Fruit fly (Drosophila melanogaster) whole organism, wandering third instar larva: ENCODE data around the gene BigH1.

ENCODE experiments used
- CG32264 ChIP-seq: fragments of 200-800 bp; sonication (Bioruptor generic); optimal IDR thresholded peaks from 2 replicates; lab custom pipeline; 2016; ENCODE audit warnings: missing biosample characterization, missing genetic modification characterization
- CG9705 ChIP-seq: fragments of 200-800 bp; sonication (Bioruptor generic); optimal IDR thresholded peaks from 2 replicates; lab custom pipeline; 2018; ENCODE audit warnings: missing biosample characterization, mild to moderate bottlenecking, missing genetic modification characterization
- CrebA ChIP-seq: fragments of 200-800 bp; sonication (Bioruptor generic); optimal IDR thresholded peaks from 2 replicates; lab custom pipeline; 2016; ENCODE audit warnings: missing biosample characterization, mild to moderate bottlenecking, missing genetic modification characterization, borderline replicate concordance
- Dfd ChIP-seq: fragments of >200 bp; optimal IDR thresholded peaks from 2 replicates; lab custom pipeline; 2017; ENCODE audit warnings: missing biosample characterization, missing genetic modification characterization
- GATAd ChIP-seq: sonication (Bioruptor generic); optimal IDR thresholded peaks from 2 replicates; lab custom pipeline; 2016; ENCODE audit warnings: missing biosample characterization, missing genetic modification characterization
- HLH106 ChIP-seq: fragments of 200-800 bp; optimal IDR thresholded peaks from 3 replicates; lab custom pipeline; 2019; ENCODE audit warnings: missing biosample characterization, mild to moderate bottlenecking, missing genetic modification characterization, moderate library complexity
- Hnf4 ChIP-seq: fragments of 200-800 bp; sonication (Bioruptor generic); optimal IDR thresholded peaks from 2 replicates; lab custom pipeline; 2016; ENCODE audit warnings: missing biosample characterization, mild to moderate bottlenecking, missing genetic modification characterization
- Hr78 ChIP-seq: fragments of >200 bp; optimal IDR thresholded peaks from 2 replicates; lab custom pipeline; 2017; ENCODE audit warnings: missing biosample characterization, missing genetic modification characterization
- Hr83 ChIP-seq: fragments of 200-300 bp; sonication (Bioruptor generic); optimal IDR thresholded peaks from 2 replicates; lab custom pipeline; 2016; ENCODE audit warnings: missing biosample characterization, mild to moderate bottlenecking, missing genetic modification characterization, moderate library complexity; ENCODE audit not compliant: poor library complexity, severe bottlenecking
- Myc ChIP-seq: fragments of >200 bp; optimal IDR thresholded peaks from 2 replicates; lab custom pipeline; 2017
- OdsH ChIP-seq: fragments of 200-800 bp; sonication (Bioruptor generic); optimal IDR thresholded peaks from 2 replicates; lab custom pipeline; 2016; ENCODE audit warnings: missing biosample characterization, mild to moderate bottlenecking, missing genetic modification characterization
- Rel ChIP-seq, 2 experiments: fragments of 200-800 bp; sonication (Bioruptor generic) in 1 of 2; optimal IDR thresholded peaks; 2 replicates in 1 of 2; 3 replicates in 1 of 2; lab custom pipeline; 2016 to 2019; ENCODE audit warnings: mild to moderate bottlenecking in 2 of 2, missing biosample characterization in 2 of 2, missing genetic modification characterization in 2 of 2, moderate library complexity in 1 of 2
- Sp1 ChIP-seq: fragments of 200-800 bp; sonication (Bioruptor generic); optimal IDR thresholded peaks from 3 replicates; lab custom pipeline; 2019; ENCODE audit warnings: missing biosample characterization, mild to moderate bottlenecking, missing genetic modification characterization, moderate library complexity
- br ChIP-seq: fragments of 200-800 bp; sonication (Bioruptor generic); optimal IDR thresholded peaks from 2 replicates; lab custom pipeline; 2016; ENCODE audit warnings: missing biosample characterization, missing genetic modification characterization
- brk ChIP-seq: fragments of 200-800 bp; sonication (Bioruptor generic); optimal IDR thresholded peaks from 2 replicates; lab custom pipeline; 2016; ENCODE audit warnings: missing biosample characterization, mild to moderate bottlenecking, missing genetic modification characterization
- dl ChIP-seq, 2 experiments: fragments of 175-275, 200-275 bp in 1 of 2; fragments of 200-275 bp in 1 of 2; sonication (Bioruptor generic); optimal IDR thresholded peaks; lab custom pipeline; 2018; ENCODE audit warnings: mild to moderate bottlenecking in 2 of 2, missing biosample characterization in 2 of 2, missing genetic modification characterization in 2 of 2, moderate library complexity in 2 of 2; ENCODE audit not compliant: partially characterized antibody in 2 of 2, insufficient read depth in 1 of 2
- dmrt93B ChIP-seq: fragments of 200-800 bp; sonication (Bioruptor generic); optimal IDR thresholded peaks from 2 replicates; lab custom pipeline; 2018; ENCODE audit warnings: missing biosample characterization, mild to moderate bottlenecking, missing genetic modification characterization
- ey ChIP-seq: fragments of 200-800 bp; sonication (Bioruptor generic); optimal IDR thresholded peaks from 2 replicates; lab custom pipeline; 2016; ENCODE audit warnings: missing biosample characterization, missing genetic modification characterization
- foxo ChIP-seq, 2 experiments: fragments of 200-800 bp; sonication (Bioruptor generic); optimal IDR thresholded peaks; 2 replicates in 1 of 2; 3 replicates in 1 of 2; lab custom pipeline; 2016 to 2017; ENCODE audit warnings: missing biosample characterization in 2 of 2, missing genetic modification characterization in 2 of 2
- fru ChIP-seq: fragments of 200-800 bp; sonication (Bioruptor generic); optimal IDR thresholded peaks from 3 replicates; lab custom pipeline; 2016; ENCODE audit warnings: missing biosample characterization, mild to moderate bottlenecking, missing genetic modification characterization
- pan ChIP-seq: fragments of >200 bp; optimal IDR thresholded peaks from 2 replicates; lab custom pipeline; 2017
- psq ChIP-seq: fragments of 200-800 bp; sonication (Bioruptor generic); optimal IDR thresholded peaks from 3 replicates; lab custom pipeline; 2017; ENCODE audit warnings: missing biosample characterization, mild to moderate bottlenecking, missing genetic modification characterization, moderate library complexity
- rgr ChIP-seq: fragments of 200-800 bp; sonication (Bioruptor generic); optimal IDR thresholded peaks from 3 replicates; lab custom pipeline; 2016; ENCODE audit warnings: missing biosample characterization, mild to moderate bottlenecking, missing genetic modification characterization
- sv ChIP-seq: fragments of 200-800 bp; sonication (Bioruptor generic); optimal IDR thresholded peaks from 3 replicates; lab custom pipeline; 2016; ENCODE audit warnings: missing biosample characterization, missing genetic modification characterization
- tai ChIP-seq: sonication (Bioruptor generic); optimal IDR thresholded peaks from 2 replicates; lab custom pipeline; 2016; ENCODE audit warnings: missing biosample characterization, missing genetic modification characterization
- usp ChIP-seq: fragments of >200 bp; optimal IDR thresholded peaks from 2 replicates; lab custom pipeline; 2017; ENCODE audit warnings: missing biosample characterization, missing genetic modification characterization
- woc ChIP-seq: sonication (Bioruptor generic); optimal IDR thresholded peaks from 2 replicates; lab custom pipeline; 2016; ENCODE audit warnings: missing biosample characterization, mild to moderate bottlenecking, missing genetic modification characterization

Gene BigH1

dm6 chr3R:14649307-14650239, 13.7 kb upstream of the BigH1 start (continued):
- TF ChIP-seq sv (GFP tag; lab: Kevin White, UChicago) (no peak), usp (no peak), CrebA (GFP tag; lab: Kevin White, UChicago) (peak; percentile 77), rgr (peak; percentile 93), Hr83 (peak; percentile 26)
- TF ChIP-seq, all 38 proteins: peak for 25

dm6 chr3R:14650367-14650766, 12.9 kb upstream of the BigH1 start:
- TF ChIP-seq dmrt93B (GFP tag; lab: Kevin White, UChicago) (no peak), br (GFP tag; lab: Kevin White, UChicago) (no peak), psq (no peak), Rel (GFP tag; optimal IDR thresholded peaks at IDR 0.05; lab: Kevin White, UChicago) (no peak), Rel (tag; optimal IDR thresholded peaks at IDR 0.05; lab: Kevin White, UChicago) (no peak), Hnf4 (GFP tag; lab: Kevin White, UChicago) (no peak), fru (no peak), OdsH (GFP tag; lab: Kevin White, UChicago) (no peak), dl (GFP tag; optimal IDR thresholded peaks at IDR 0.05; lab: Kevin White, UChicago; ENCODE audit: insufficient read depth in 1 of 2, partially characterized antibody in 2 of 2) (no peak), woc (GFP tag; lab: Kevin White, UChicago) (no peak), Hr78 (no peak), pan (no peak)
- TF ChIP-seq, all 38 proteins: peak for 0

dm6 chr3R:14651076-14651662, 12.1 kb upstream of the BigH1 start:
- TF ChIP-seq OdsH (GFP tag; lab: Kevin White, UChicago) (no peak), psq (peak; percentile 97), dl (GFP tag; optimal IDR thresholded peaks at IDR 0.05; lab: Kevin White, UChicago; ENCODE audit: insufficient read depth in 1 of 2, partially characterized antibody in 2 of 2) (no peak), Rel (GFP tag; optimal IDR thresholded peaks at IDR 0.05; lab: Kevin White, UChicago) (no peak), Rel (tag; optimal IDR thresholded peaks at IDR 0.05; lab: Kevin White, UChicago) (no peak), pan (no peak), CG32264 (GFP tag; lab: Kevin White, UChicago) (no peak), ey (no peak), Hnf4 (GFP tag; lab: Kevin White, UChicago) (peak; percentile 36), br (GFP tag; lab: Kevin White, UChicago) (no peak), Hr83 (no peak)

dm6 chr3R:14652301-14652880, 10.9 kb upstream of the BigH1 start:
- TF ChIP-seq dl (GFP tag; optimal IDR thresholded peaks at IDR 0.05; lab: Kevin White, UChicago; ENCODE audit: insufficient read depth in 1 of 2, partially characterized antibody in 2 of 2) (no peak), pan (no peak), tai (no peak), CrebA (GFP tag; lab: Kevin White, UChicago) (no peak), Hr78 (no peak), CG9705 (GFP tag; lab: Kevin White, UChicago) (no peak), GATAd (GFP tag; lab: Kevin White, UChicago) (no peak), Hnf4 (GFP tag; lab: Kevin White, UChicago) (no peak), Dfd (GFP tag; lab: Kevin White, UChicago) (no peak), usp (no peak), Myc (no peak), Rel (GFP tag; optimal IDR thresholded peaks at IDR 0.05; lab: Kevin White, UChicago) (no peak), Rel (tag; optimal IDR thresholded peaks at IDR 0.05; lab: Kevin White, UChicago) (no peak), Sp1 (no peak), brk (GFP tag; lab: Kevin White, UChicago) (no peak), psq (no peak), foxo (GFP tag; optimal IDR thresholded peaks at IDR 0.05; lab: Kevin White, UChicago) (no peak), HLH106 (tag; lab: Kevin White, UChicago) (no peak), dmrt93B (GFP tag; lab: Kevin White, UChicago) (no peak), fru (no peak)
- TF ChIP-seq, all 38 proteins: peak for 0
